Worm (Caenorhabditis elegans) whole organism, L4 larva: ENCODE measurements around the gene T04A8.13.

ENCODE experiments used
- Y75B8A.6 ChIP-seq: fragments of 200-800 bp; sonication (Bioruptor generic); IDR thresholded peaks from 2 replicates; pipeline ENCODE4 v1.3.6; 2022; ENCODE audit warnings: missing genetic modification reagents, missing genetic modification characterization, missing compliant biosample characterization
- madf-5 ChIP-seq, 2 experiments: fragments of 200-800 bp; sonication (Bioruptor generic); IDR thresholded peaks; 2 replicates each; pipeline ENCODE4 v1.3.6; 2022; ENCODE audit warnings: missing compliant biosample characterization in 2 of 2, missing genetic modification characterization in 2 of 2
- nhr-77 ChIP-seq: fragments of 150-350 bp; optimal IDR thresholded peaks from 2 replicates; lab custom pipeline; 2014; ENCODE audit warnings: missing biosample characterization, missing genetic modification characterization

- TF ChIP-seq nhr-77 (no peak), madf-5 (GFP tag; IDR thresholded peaks at IDR 0.05; lab: Robert Waterston, UW) (no peak), Y75B8A.6 (GFP tag; lab: Robert Waterston, UW) (no peak)
Measured at ce11 chrIII:4659426-4659825, 47.4 kb upstream of the T04A8.13 start.
